Worm (Caenorhabditis elegans): ENCODE results near the gene fubl-2.

The fubl-2 gene

DNA sequence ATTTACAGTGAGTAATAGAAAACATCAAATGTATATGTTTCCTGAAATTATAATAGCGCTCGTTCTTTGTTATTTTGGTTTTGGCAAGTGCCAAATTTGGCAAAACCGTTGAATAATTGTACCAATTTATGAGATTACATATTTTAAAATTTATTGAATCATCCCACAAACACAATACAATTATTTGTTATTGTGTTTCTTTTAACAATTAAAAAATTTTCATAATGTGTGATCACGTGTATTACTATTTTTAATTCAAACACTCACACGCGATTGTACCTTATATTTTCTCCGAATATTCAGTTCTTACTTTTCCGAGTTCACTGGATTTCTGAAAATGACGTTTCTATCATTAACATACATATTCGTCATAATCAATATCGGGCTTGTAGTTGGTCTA, 31.3 kb downstream of the fubl-2 start, which contains the start of gene R01H2.2:
R01H2.2 (plus strand) TSS at position 301 of the 400 bp plus-strand sequence.
- no peak for TF ChIP-seq lin-11 (tag; optimal IDR thresholded peaks at IDR 0.05)
- no peak for TF ChIP-seq npax-4 (tag; optimal IDR thresholded peaks at IDR 0.05)
- no peak for TF ChIP-seq unc-3 (GFP tag; conservative IDR thresholded peaks at IDR 0.05)
- no peak for TF ChIP-seq unc-3 (tag; optimal IDR thresholded peaks at IDR 0.05)
- no peak for TF ChIP-seq elt-2 (tag; optimal IDR thresholded peaks at IDR 0.05)
- no peak for TF ChIP-seq rnt-1 (tag; optimal IDR thresholded peaks at IDR 0.05)
- no peak for TF ChIP-seq hlh-8 (tag; optimal IDR thresholded peaks at IDR 0.05)
- TF ChIP-seq ceh-30 (tag; optimal IDR thresholded peaks at IDR 0.05): no peak
- TF ChIP-seq ets-4 (tag; optimal IDR thresholded peaks at IDR 0.05): no peak
- no peak for TF ChIP-seq hlh-30 (tag; optimal IDR thresholded peaks at IDR 0.05; ENCODE audit: insufficient read depth)
- no peak for TF ChIP-seq ztf-16 (tag; optimal IDR thresholded peaks at IDR 0.05)
- no peak for TF ChIP-seq nfya-1 (tag; optimal IDR thresholded peaks at IDR 0.05)
- no peak for TF ChIP-seq sdc-2 (tag; optimal IDR thresholded peaks at IDR 0.05)

DNA sequence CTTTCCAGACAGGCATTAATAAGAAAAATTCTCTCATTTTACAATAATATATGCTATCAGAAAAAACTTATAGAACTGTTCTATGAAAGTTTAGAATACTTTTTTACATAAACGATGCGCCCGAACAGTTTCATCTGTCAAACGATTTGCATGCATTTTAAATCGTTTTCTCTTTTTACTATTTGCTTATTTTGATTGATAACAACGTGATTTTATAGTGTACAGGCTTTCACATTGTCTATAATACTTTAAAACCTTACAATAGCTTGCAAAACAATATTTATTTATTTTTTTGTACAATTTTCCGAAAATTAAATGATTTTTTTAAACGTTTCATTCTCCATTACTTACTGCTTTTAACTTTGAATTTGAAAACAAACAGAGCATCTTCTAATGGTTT, 41.9 kb downstream of the fubl-2 start, which contains the start of gene R01H2.7:
R01H2.7 (minus strand) TSS at position 101 of the 400 bp plus-strand sequence.
- TF ChIP-seq ceh-22 (tag; optimal IDR thresholded peaks at IDR 0.05): no peak
- no peak for TF ChIP-seq lim-6 (tag; optimal IDR thresholded peaks at IDR 0.05)
- TF ChIP-seq K09A11.1 (tag; optimal IDR thresholded peaks at IDR 0.05; ENCODE audit: insufficient read depth): no peak
- no peak for TF ChIP-seq tbx-2 (tag; optimal IDR thresholded peaks at IDR 0.05)
- no peak for TF ChIP-seq nhr-232 (tag; optimal IDR thresholded peaks at IDR 0.05)
- no peak for TF ChIP-seq fkh-6 (tag; optimal IDR thresholded peaks at IDR 0.05)
- TF ChIP-seq pag-3 (tag; optimal IDR thresholded peaks at IDR 0.05; ENCODE audit: borderline replicate concordance): no peak
- no peak for TF ChIP-seq npax-4 (tag; optimal IDR thresholded peaks at IDR 0.05)
- no peak for TF ChIP-seq ceh-24 (tag; optimal IDR thresholded peaks at IDR 0.05)
- TF ChIP-seq eyg-1 (tag; optimal IDR thresholded peaks at IDR 0.05): no peak
- no peak for TF ChIP-seq dmd-4 (tag; optimal IDR thresholded peaks at IDR 0.05; ENCODE audit: borderline replicate concordance)
- no peak for TF ChIP-seq ceh-18 (tag; optimal IDR thresholded peaks at IDR 0.05)
- no peak for TF ChIP-seq sox-4 (tag; optimal IDR thresholded peaks at IDR 0.05)
- no peak for TF ChIP-seq fax-1 (tag; optimal IDR thresholded peaks at IDR 0.05)
- TF ChIP-seq elt-4 (tag; optimal IDR thresholded peaks at IDR 0.05): no peak
- no peak for TF ChIP-seq hlh-30 (tag; optimal IDR thresholded peaks at IDR 0.05; ENCODE audit: insufficient read depth)
- TF ChIP-seq C08G9.2 (tag; optimal IDR thresholded peaks at IDR 0.05): no peak
